Worm (Caenorhabditis elegans) whole organism, early embryonic: ENCODE data around the gene ctf-18.

Experiments used
- ama-1 ChIP-seq: fragments of 150-350 bp; optimal IDR thresholded peaks from 2 replicates; lab custom pipeline; 2014
- hmbx-1 ChIP-seq: sonication (generic microtip); optimal IDR thresholded peaks from 2 replicates; lab custom pipeline; 2016; ENCODE audit warnings: mild to moderate bottlenecking, missing genetic modification characterization, missing compliant biosample characterization

- TF ChIP-seq hmbx-1 (tag; lab: Kevin White, UChicago) (no peak), ama-1 (no peak)
Observed at ce11 chrIV:10137804-10138203, 11.4 kb upstream of the ctf-18 start, which contains the start of gene K08F4.12.
